Fruit fly (Drosophila melanogaster): ENCODE data around the gene CG31220.

DNA sequence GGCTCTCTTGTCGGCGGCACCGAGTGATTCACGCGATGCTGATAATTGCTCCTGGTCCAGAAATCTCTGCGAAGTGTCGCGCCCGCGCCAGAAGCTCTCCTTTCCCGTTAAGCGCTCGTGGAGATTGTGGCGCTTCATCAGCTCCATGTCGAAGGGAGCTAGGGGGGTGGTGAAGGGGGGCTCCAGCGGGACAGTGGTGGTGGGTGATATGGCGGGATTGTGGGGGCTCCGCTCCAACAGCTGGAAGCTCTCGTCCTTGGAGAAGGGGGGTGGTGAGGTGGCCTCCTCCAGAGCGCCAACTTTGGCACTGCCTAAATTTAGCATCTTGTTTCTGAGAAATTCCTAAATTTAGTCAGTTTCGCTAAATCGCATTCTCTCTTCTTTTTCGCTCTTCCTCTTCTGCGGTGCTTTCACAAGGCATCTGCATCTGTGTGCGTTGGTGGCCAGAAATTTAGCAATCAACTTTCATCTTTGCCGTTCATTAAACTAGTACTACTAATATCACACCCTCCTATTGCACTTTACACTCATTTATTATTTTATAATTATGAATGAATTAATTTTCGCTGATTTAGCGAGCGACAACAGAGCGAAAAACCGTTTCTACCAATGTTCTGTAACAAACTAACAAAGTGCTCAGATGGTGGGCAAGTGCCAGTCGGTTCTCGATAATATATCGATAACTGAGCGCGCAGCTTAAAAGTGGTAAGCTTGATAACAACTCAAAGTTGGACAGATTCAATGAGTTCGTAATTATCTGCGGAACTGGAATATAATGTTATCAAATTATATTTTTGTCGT is 6.0 kb upstream of the CG31220 start, which contains the start of gene subdued:
- TF ChIP-seq h (optimal IDR thresholded peaks at IDR 0.05) (no peak), psq (optimal IDR thresholded peaks at IDR 0.05) (no peak), insv (optimal IDR thresholded peaks at IDR 0.05) (no peak), ttk (optimal IDR thresholded peaks at IDR 0.05) (no peak), Sin3A (optimal IDR thresholded peaks at IDR 0.05) (no peak)
